In the genomic region with DNA sequence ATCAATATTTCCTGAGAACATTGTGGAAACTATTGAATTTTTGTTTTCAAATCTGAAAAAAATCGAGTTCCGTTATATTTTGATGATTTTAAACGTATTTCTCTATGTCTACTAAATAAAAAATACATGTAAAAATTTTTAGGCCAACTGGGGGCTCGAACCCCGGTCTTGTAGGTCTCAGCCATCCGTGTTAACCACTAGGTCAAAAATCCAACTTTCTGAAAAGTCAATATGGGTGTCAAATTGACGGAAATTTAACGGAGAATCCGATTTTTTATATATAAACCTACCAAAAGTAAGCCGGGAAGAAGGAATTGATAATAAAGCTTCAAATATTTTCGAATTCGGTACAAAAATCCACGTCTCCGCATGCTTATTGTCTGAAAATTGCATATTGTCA, we compare ENCODE assay signal across 2 worm cellular contexts.
TF ChIP-seq lines count a peak whose summit lies in the region.

No protein-coding gene starts in this region.

TF ChIP-seq in whole organism, L1 larva, 84 proteins besides CTCF, POLR2A, EP300 and RAD21:
- TF ChIP-seq mef-2 (tag; optimal IDR thresholded peaks at IDR 0.05; lab: Kevin White, UChicago) (no peak), nhr-47 (tag; optimal IDR thresholded peaks at IDR 0.05; lab: Kevin White, UChicago) (no peak), fkh-10 (GFP tag; optimal IDR thresholded peaks at IDR 0.05; lab: Kevin White, UChicago) (no peak), hlh-4 (tag; optimal IDR thresholded peaks at IDR 0.05; lab: Kevin White, UChicago) (no peak), nhr-85 (tag; lab: Kevin White, UChicago) (peak; percentile 2), ama-1 (optimal IDR thresholded peaks at IDR 0.05; lab: Kevin White, UChicago) (no peak), ceh-88 (GFP tag; IDR thresholded peaks at IDR 0.05; lab: Robert Waterston, UW) (no peak), unc-86 (tag; optimal IDR thresholded peaks at IDR 0.05; lab: Kevin White, UChicago) (no peak)

TF ChIP-seq in whole organism, young adult, 124 proteins besides CTCF, POLR2A, EP300 and RAD21:
- TF ChIP-seq rpc-1 (optimal IDR thresholded peaks at IDR 0.05; lab: Kevin White, UChicago) (peak; percentile 28), rpc-1 (tag; optimal IDR thresholded peaks at IDR 0.05; lab: Kevin White, UChicago) (peak; percentile 63), B0261.1 (tag; optimal IDR thresholded peaks at IDR 0.05; lab: Kevin White, UChicago) (peak; percentile 47), tbp1 (GFP tag; optimal IDR thresholded peaks at IDR 0.05; lab: Kevin White, UChicago) (peak; percentile 78), hsf-1 (GFP tag; IDR thresholded peaks at IDR 0.05; lab: Robert Waterston, UW) (no peak)
